Fruit fly (Drosophila melanogaster) Kc167 (cell line): ENCODE results near the gene mnd.

ENCODE experiments used
- Myc ChIP-seq: fragments of >200 bp; optimal IDR thresholded peaks from 2 replicates; lab custom pipeline; 2017; ENCODE audit warnings: missing external identifiers
- Sin3A ChIP-seq: fragments of >200 bp; optimal IDR thresholded peaks from 2 replicates; lab custom pipeline; 2018; ENCODE audit warnings: missing external identifiers
- h ChIP-seq: fragments of >200 bp; optimal IDR thresholded peaks from 3 replicates; lab custom pipeline; 2018; ENCODE audit warnings: missing external identifiers
- insv ChIP-seq: fragments of >200 bp; optimal IDR thresholded peaks from 3 replicates; lab custom pipeline; 2018; ENCODE audit warnings: missing external identifiers
- psq ChIP-seq: fragments of >200 bp; optimal IDR thresholded peaks from 2 replicates; lab custom pipeline; 2017; ENCODE audit warnings: missing external identifiers

DNA sequence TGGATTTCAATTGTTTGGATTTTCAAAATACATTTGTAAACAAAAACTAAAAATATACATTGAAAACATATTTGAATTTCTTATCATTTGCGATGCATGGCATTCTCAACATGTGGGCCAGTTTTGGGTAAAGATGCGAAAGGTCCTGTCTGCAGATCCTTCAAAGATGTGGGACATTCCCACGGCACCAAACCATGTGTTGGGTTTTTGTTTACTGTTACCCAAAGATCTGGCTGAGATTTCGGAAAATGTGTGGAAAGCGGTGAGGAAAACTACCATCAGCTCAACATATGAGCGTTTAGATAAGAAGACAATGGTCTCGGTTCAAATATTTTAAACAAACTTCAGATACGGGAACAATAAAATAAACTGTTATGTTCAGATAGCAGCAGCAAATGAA is 8.9 kb upstream of the mnd start:
- TF ChIP-seq psq (lab: Kevin White, UChicago) (no peak), h (lab: Kevin White, UChicago) (no peak), insv (no peak), Myc (lab: Kevin White, UChicago) (no peak), Sin3A (lab: Kevin White, UChicago) (no peak)
